6 fruit fly cellular contexts compared by ENCODE assay signal in genomic region chr3R:28634981-28635930, dm6.
TF ChIP-seq lines count a peak whose summit lies in the region.

TSS of gene CG10011 (minus strand) at chr3R:28635099.

- peak; percentile 88 to 90 for TF ChIP-seq CTCF in S2 (optimal IDR thresholded peaks at IDR 0.05; lab: Kevin White, UChicago)
- TF ChIP-seq CTCF in whole organism, embryonic (GFP tag; optimal IDR thresholded peaks at IDR 0.05; lab: Kevin White, UChicago) = peak; percentile 93

TF ChIP-seq in whole organism, 6 proteins besides CTCF, POLR2A, EP300 and RAD21:
- TF ChIP-seq Dll (optimal IDR thresholded peaks at IDR 0.05; lab: Kevin White, UChicago) = no peak
- peak; percentile 10 for TF ChIP-seq CG8478 (optimal IDR thresholded peaks at IDR 0.05; lab: Kevin White, UChicago)
TF ChIP-seq in whole organism: peak in this region for 1.

TF ChIP-seq in whole organism, embryonic, 481 proteins besides CTCF, POLR2A, EP300 and RAD21 (continues in another document):
- no peak for TF ChIP-seq sc (optimal IDR thresholded peaks at IDR 0.05; lab: Kevin White, UChicago)
- no peak for TF ChIP-seq sc (GFP tag; optimal IDR thresholded peaks at IDR 0.05; lab: Kevin White, UChicago)
- TF ChIP-seq CG10267 (tag; optimal IDR thresholded peaks at IDR 0.05; lab: Kevin White, UChicago) = peak; percentile 16
- no peak for TF ChIP-seq Usf (GFP tag; optimal IDR thresholded peaks at IDR 0.05; lab: Kevin White, UChicago)
- no peak for TF ChIP-seq B-H2 (GFP tag; optimal IDR thresholded peaks at IDR 0.05; lab: Kevin White, UChicago)
- TF ChIP-seq da (GFP tag; optimal IDR thresholded peaks at IDR 0.05; lab: Kevin White, UChicago) = no peak
- peak; percentile 32; the same call in 1 of the 2 replicates for TF ChIP-seq E2f2 (GFP tag; IDR thresholded peaks at IDR 0.05; lab: Robert Waterston, UW)
- no peak for TF ChIP-seq scrt (GFP tag; optimal IDR thresholded peaks at IDR 0.05; lab: Kevin White, UChicago)
- no peak for TF ChIP-seq CG17359 (tag; optimal IDR thresholded peaks at IDR 0.05; lab: Kevin White, UChicago)
- TF ChIP-seq bigmax (GFP tag; optimal IDR thresholded peaks at IDR 0.05; lab: Kevin White, UChicago) = no peak
- TF ChIP-seq gcm (GFP tag; optimal IDR thresholded peaks at IDR 0.05; lab: Kevin White, UChicago) = no peak
- no peak for TF ChIP-seq shn (GFP tag; optimal IDR thresholded peaks at IDR 0.05; lab: Kevin White, UChicago)
- no peak for TF ChIP-seq jing (GFP tag; optimal IDR thresholded peaks at IDR 0.05; lab: Kevin White, UChicago)
- no peak for TF ChIP-seq lov (optimal IDR thresholded peaks at IDR 0.05; lab: Kevin White, UChicago)
- TF ChIP-seq lov (GFP tag; IDR thresholded peaks at IDR 0.05; lab: Robert Waterston, UW) = 0 out of 3 replicates have a peak, but pooled peaks have one; percentile 37
- no peak for TF ChIP-seq Mrtf (GFP tag; IDR thresholded peaks at IDR 0.05; lab: Robert Waterston, UW)
- TF ChIP-seq tx (GFP tag; optimal IDR thresholded peaks at IDR 0.05; lab: Kevin White, UChicago) = no peak
- no peak for TF ChIP-seq D19B (GFP tag; optimal IDR thresholded peaks at IDR 0.05; lab: Kevin White, UChicago)
- TF ChIP-seq Antp (GFP tag; optimal IDR thresholded peaks at IDR 0.05; lab: Kevin White, UChicago) = peak; percentile 10
- TF ChIP-seq wek (GFP tag; optimal IDR thresholded peaks at IDR 0.05; lab: Kevin White, UChicago) = no peak
- no peak for TF ChIP-seq lmd (GFP tag; IDR thresholded peaks at IDR 0.05; lab: Robert Waterston, UW)
- TF ChIP-seq nom (GFP tag; optimal IDR thresholded peaks at IDR 0.05; lab: Kevin White, UChicago) = no peak
- no peak for TF ChIP-seq CG9609 (GFP tag; optimal IDR thresholded peaks at IDR 0.05; lab: Kevin White, UChicago)

TF ChIP-seq in whole organism, prepupa, 60 proteins besides CTCF, POLR2A, EP300 and RAD21:
- TF ChIP-seq Lpt (GFP tag; optimal IDR thresholded peaks at IDR 0.05; lab: Kevin White, UChicago) = no peak
- TF ChIP-seq lz (GFP tag; optimal IDR thresholded peaks at IDR 0.05; lab: Kevin White, UChicago) = peak; percentile 2
- TF ChIP-seq CG1621 (tag; optimal IDR thresholded peaks at IDR 0.05; lab: Kevin White, UChicago) = no peak
- peak; percentile 11 for TF ChIP-seq Sox102F (GFP tag; optimal IDR thresholded peaks at IDR 0.05; lab: Kevin White, UChicago)
- peak; percentile 20 for TF ChIP-seq Met (GFP tag; optimal IDR thresholded peaks at IDR 0.05; lab: Kevin White, UChicago)
- no peak for TF ChIP-seq Smox (GFP tag; optimal IDR thresholded peaks at IDR 0.05; lab: Kevin White, UChicago)
- TF ChIP-seq Sox14 (GFP tag; optimal IDR thresholded peaks at IDR 0.05; lab: Kevin White, UChicago) = peak; percentile 29
- no peak for TF ChIP-seq CG32006 (GFP tag; optimal IDR thresholded peaks at IDR 0.05; lab: Kevin White, UChicago)
- TF ChIP-seq vri (GFP tag; optimal IDR thresholded peaks at IDR 0.05; lab: Kevin White, UChicago) = no peak
- TF ChIP-seq CG11902 (GFP tag; optimal IDR thresholded peaks at IDR 0.05; lab: Kevin White, UChicago) = no peak
- peak; percentile 30; the same call in 1 of the 2 replicates for TF ChIP-seq CG15336 (GFP tag; IDR thresholded peaks at IDR 0.05; lab: Robert Waterston, UW)
- no peak for TF ChIP-seq CG9139 (GFP tag; optimal IDR thresholded peaks at IDR 0.05; lab: Kevin White, UChicago)
- peak; percentile 37 for TF ChIP-seq esn (GFP tag; optimal IDR thresholded peaks at IDR 0.05; lab: Kevin White, UChicago)
- peak; percentile 5 for TF ChIP-seq Blimp-1 (GFP tag; optimal IDR thresholded peaks at IDR 0.05; lab: Kevin White, UChicago)
- peak; percentile 10 for TF ChIP-seq CG3919 (GFP tag; optimal IDR thresholded peaks at IDR 0.05; lab: Kevin White, UChicago)
- TF ChIP-seq CG6163 (GFP tag; IDR thresholded peaks at IDR 0.05; lab: Robert Waterston, UW) = peak; percentile 30; the same call in 1 of the 3 replicates
- TF ChIP-seq CG8632 (GFP tag; optimal IDR thresholded peaks at IDR 0.05; lab: Kevin White, UChicago) = no peak
- peak; percentile 75 for TF ChIP-seq Eip78C (GFP tag; lab: Kevin White, UChicago)
- TF ChIP-seq CG7368 (GFP tag; optimal IDR thresholded peaks at IDR 0.05; lab: Kevin White, UChicago) = peak; percentile 17
- TF ChIP-seq CG6808 (GFP tag; optimal IDR thresholded peaks at IDR 0.05; lab: Kevin White, UChicago) = peak; percentile 10
- TF ChIP-seq svp (GFP tag; lab: Kevin White, UChicago) = peak; percentile 51
- TF ChIP-seq CG6276 (GFP tag; optimal IDR thresholded peaks at IDR 0.05; lab: Kevin White, UChicago) = no peak
- 0 out of 3 replicates have a peak, but pooled peaks have one; percentile 25 for TF ChIP-seq eg (GFP tag; IDR thresholded peaks at IDR 0.05; lab: Robert Waterston, UW)

TF ChIP-seq in whole organism, pupa, 21 proteins besides CTCF, POLR2A, EP300 and RAD21:
- peak; percentile 36; the same call in 1 of the 2 replicates for TF ChIP-seq CG32121 (GFP tag; IDR thresholded peaks at IDR 0.05; lab: Robert Waterston, UW)
- no peak for TF ChIP-seq rn (GFP tag; IDR thresholded peaks at IDR 0.05; lab: Robert Waterston, UW)
- no peak for TF ChIP-seq CG15710 (tag; optimal IDR thresholded peaks at IDR 0.05; lab: Kevin White, UChicago)
- no peak for TF ChIP-seq D1 (tag; optimal IDR thresholded peaks at IDR 0.05; lab: Kevin White, UChicago)
- no peak for TF ChIP-seq CG17806 (tag; optimal IDR thresholded peaks at IDR 0.05; lab: Kevin White, UChicago)
- TF ChIP-seq CG8301 (tag; optimal IDR thresholded peaks at IDR 0.05; lab: Kevin White, UChicago) = no peak
- no peak for TF ChIP-seq EcR (GFP tag; optimal IDR thresholded peaks at IDR 0.05; lab: Kevin White, UChicago)
- TF ChIP-seq CG8159 (tag; optimal IDR thresholded peaks at IDR 0.05; lab: Kevin White, UChicago) = peak; percentile 7
- no peak for TF ChIP-seq Pif1A (GFP tag; optimal IDR thresholded peaks at IDR 0.05; lab: Kevin White, UChicago)
- no peak for TF ChIP-seq CG14655 (GFP tag; optimal IDR thresholded peaks at IDR 0.05; lab: Kevin White, UChicago)
- TF ChIP-seq CG9948 (tag; optimal IDR thresholded peaks at IDR 0.05; lab: Kevin White, UChicago) = no peak
- peak; percentile 1 for TF ChIP-seq Snoo (tag; optimal IDR thresholded peaks at IDR 0.05; lab: Kevin White, UChicago)
- no peak for TF ChIP-seq Ets98B (GFP tag; IDR thresholded peaks at IDR 0.05; lab: Robert Waterston, UW)
- no peak for TF ChIP-seq CG13204 (GFP tag; optimal IDR thresholded peaks at IDR 0.05; lab: Kevin White, UChicago)
- no peak for TF ChIP-seq CG4496 (GFP tag; IDR thresholded peaks at IDR 0.05; lab: Robert Waterston, UW)
TF ChIP-seq in whole organism, pupa: peak in this region for 3.

TF ChIP-seq in whole organism, wandering third instar larva, 38 proteins besides CTCF, POLR2A, EP300 and RAD21:
- TF ChIP-seq sage (GFP tag; optimal IDR thresholded peaks at IDR 0.05; lab: Kevin White, UChicago) (no peak), dl (GFP tag; optimal IDR thresholded peaks at IDR 0.05; lab: Kevin White, UChicago; ENCODE audit: insufficient read depth in 1 of 2, partially characterized antibody in 2 of 2) (no peak), woc (GFP tag; optimal IDR thresholded peaks at IDR 0.05; lab: Kevin White, UChicago) (no peak), h (GFP tag; optimal IDR thresholded peaks at IDR 0.05; lab: Kevin White, UChicago) (peak; percentile 11), Vsx2 (GFP tag; optimal IDR thresholded peaks at IDR 0.05; lab: Kevin White, UChicago; ENCODE audit: partially characterized antibody) (no peak), Abd-B (GFP tag; optimal IDR thresholded peaks at IDR 0.05; lab: Kevin White, UChicago) (no peak), Hr78 (GFP tag; optimal IDR thresholded peaks at IDR 0.05; lab: Kevin White, UChicago) (no peak), CG32264 (GFP tag; optimal IDR thresholded peaks at IDR 0.05; lab: Kevin White, UChicago) (no peak), br (GFP tag; optimal IDR thresholded peaks at IDR 0.05; lab: Kevin White, UChicago) (no peak), Hnf4 (GFP tag; optimal IDR thresholded peaks at IDR 0.05; lab: Kevin White, UChicago) (no peak), lola (GFP tag; optimal IDR thresholded peaks at IDR 0.05; lab: Kevin White, UChicago) (no peak), brk (GFP tag; optimal IDR thresholded peaks at IDR 0.05; lab: Kevin White, UChicago) (no peak), N (GFP tag; optimal IDR thresholded peaks at IDR 0.05; lab: Kevin White, UChicago) (no peak), usp (GFP tag; optimal IDR thresholded peaks at IDR 0.05; lab: Kevin White, UChicago) (no peak), fru (GFP tag; optimal IDR thresholded peaks at IDR 0.05; lab: Kevin White, UChicago) (no peak), ey (GFP tag; optimal IDR thresholded peaks at IDR 0.05; lab: Kevin White, UChicago) (no peak), Jra (GFP tag; optimal IDR thresholded peaks at IDR 0.05; lab: Kevin White, UChicago) (no peak), CG9705 (GFP tag; optimal IDR thresholded peaks at IDR 0.05; lab: Kevin White, UChicago) (no peak), Hr83 (GFP tag; optimal IDR thresholded peaks at IDR 0.05; lab: Kevin White, UChicago; ENCODE audit: poor library complexity, severe bottlenecking) (no peak), GATAd (GFP tag; optimal IDR thresholded peaks at IDR 0.05; lab: Kevin White, UChicago) (no peak), rgr (GFP tag; optimal IDR thresholded peaks at IDR 0.05; lab: Kevin White, UChicago) (peak; percentile 13), Dfd (GFP tag; optimal IDR thresholded peaks at IDR 0.05; lab: Kevin White, UChicago) (no peak), HLH106 (tag; optimal IDR thresholded peaks at IDR 0.05; lab: Kevin White, UChicago) (no peak), Mio (GFP tag; optimal IDR thresholded peaks at IDR 0.05; lab: Kevin White, UChicago) (no peak), sv (GFP tag; optimal IDR thresholded peaks at IDR 0.05; lab: Kevin White, UChicago) (no peak), Rel (GFP tag; optimal IDR thresholded peaks at IDR 0.05; lab: Kevin White, UChicago) (no peak), Rel (tag; optimal IDR thresholded peaks at IDR 0.05; lab: Kevin White, UChicago) (peak; percentile 99), foxo (GFP tag; optimal IDR thresholded peaks at IDR 0.05; lab: Kevin White, UChicago) (peak in 1 of 2 experiments; percentile 6), dmrt93B (GFP tag; optimal IDR thresholded peaks at IDR 0.05; lab: Kevin White, UChicago) (no peak), Sp1 (GFP tag; optimal IDR thresholded peaks at IDR 0.05; lab: Kevin White, UChicago) (no peak), psq (GFP tag; optimal IDR thresholded peaks at IDR 0.05; lab: Kevin White, UChicago) (peak; percentile 77), Myc (optimal IDR thresholded peaks at IDR 0.05; lab: Kevin White, UChicago) (peak; percentile 24), CrebA (GFP tag; optimal IDR thresholded peaks at IDR 0.05; lab: Kevin White, UChicago; ENCODE audit: borderline replicate concordance) (no peak), OdsH (GFP tag; optimal IDR thresholded peaks at IDR 0.05; lab: Kevin White, UChicago) (no peak), dsf (GFP tag; optimal IDR thresholded peaks at IDR 0.05; lab: Kevin White, UChicago; ENCODE audit: borderline replicate concordance) (no peak), tai (GFP tag; optimal IDR thresholded peaks at IDR 0.05; lab: Kevin White, UChicago) (no peak)
